Worm (Caenorhabditis elegans) whole organism, L4 larva: Measurements from ENCODE around the gene C05E11.6.

Experiments used
- dmd-9 ChIP-seq: fragments of 200-800 bp; sonication (Bioruptor generic); IDR thresholded peaks from 2 replicates; pipeline ENCODE4 v1.3.6; 2022; ENCODE audit warnings: missing genetic modification reagents, missing genetic modification characterization, missing compliant biosample characterization
- skn-1 ChIP-seq: fragments of 150-350 bp; optimal IDR thresholded peaks from 2 replicates; lab custom pipeline; 2014; ENCODE audit warnings: missing biosample characterization, missing genetic modification characterization

DNA sequence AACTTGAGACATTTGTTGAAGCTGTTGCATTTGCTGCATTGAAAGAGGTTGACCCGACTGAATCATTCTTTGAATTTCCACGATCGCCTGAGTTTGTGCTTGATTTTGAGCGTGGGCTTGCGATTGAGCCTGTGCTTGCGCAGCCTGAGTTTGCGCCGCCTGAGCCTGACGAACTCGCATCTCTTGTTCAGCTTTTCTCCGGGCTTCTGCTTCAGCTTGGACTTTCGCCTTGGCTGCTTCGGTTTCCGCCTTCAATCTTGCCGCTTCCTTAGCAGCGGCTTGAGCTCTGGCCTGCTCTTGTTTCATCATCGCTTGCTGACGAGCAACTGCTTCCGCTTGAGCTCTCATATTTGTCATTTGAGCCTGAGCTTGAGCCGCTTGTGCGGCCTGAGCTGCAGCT is 35.5 kb downstream of the C05E11.6 start:
- TF ChIP-seq skn-1 (tag; lab: Kevin White, UChicago) (no peak), dmd-9 (no peak)
